Worm (Caenorhabditis elegans) whole organism, L1 larva: ENCODE data around the gene F21H7.5.

Experiments
- F16B12.6 ChIP-seq: fragments of 150-350 bp; optimal IDR thresholded peaks from 2 replicates; lab custom pipeline; 2014; ENCODE audit warnings: missing biosample characterization, missing genetic modification characterization
- ceh-82 ChIP-seq, 3 experiments: fragments of 150-350 bp in 1 of 3; sonication (generic microtip) in 2 of 3; optimal IDR thresholded peaks; 2 replicates each; lab custom pipeline; 2014 to 2017; ENCODE audit warnings: missing biosample characterization in 3 of 3, missing genetic modification characterization in 3 of 3
- dpl-1 ChIP-seq, 3 experiments: fragments of 150-350 bp in 2 of 3; sonication (generic microtip) in 1 of 3; optimal IDR thresholded peaks; 2 replicates each; lab custom pipeline; 2014 to 2017; ENCODE audit warnings: missing biosample characterization in 3 of 3, missing genetic modification characterization in 3 of 3, missing genetic modification reagents in 3 of 3
- elt-2 ChIP-seq: sonication (generic microtip); optimal IDR thresholded peaks from 2 replicates; lab custom pipeline; 2016; ENCODE audit warnings: missing genetic modification characterization, mild to moderate bottlenecking, inconsistent platforms, missing compliant biosample characterization, missing genetic modification reagents
- fos-1 ChIP-seq: fragments of 150-350 bp; optimal IDR thresholded peaks from 2 replicates; lab custom pipeline; 2014; ENCODE audit warnings: missing biosample characterization, missing genetic modification characterization
- lin-15B ChIP-seq: fragments of 150-350 bp; sonication (generic microtip); optimal IDR thresholded peaks from 3 replicates; lab custom pipeline; 2014; ENCODE audit warnings: missing biosample characterization, missing genetic modification characterization
- nhr-77 ChIP-seq: fragments of 150-350 bp; optimal IDR thresholded peaks from 2 replicates; lab custom pipeline; 2014; ENCODE audit warnings: missing biosample characterization, missing genetic modification characterization
- nhr-90 ChIP-seq: sonication (generic microtip); optimal IDR thresholded peaks from 2 replicates; lab custom pipeline; 2016; ENCODE audit warnings: mild to moderate bottlenecking, missing genetic modification characterization, missing compliant biosample characterization; ENCODE audit not compliant: poor library complexity
- skn-1 ChIP-seq: fragments of 150-350 bp; optimal IDR thresholded peaks from 2 replicates; lab custom pipeline; 2014; ENCODE audit warnings: missing biosample characterization, missing genetic modification characterization
- snpc-4 ChIP-seq: fragments of 150-350 bp; optimal IDR thresholded peaks from 2 replicates; lab custom pipeline; 2014; ENCODE audit warnings: missing biosample characterization, missing genetic modification characterization
- tbx-2 ChIP-seq: sonication (generic microtip); optimal IDR thresholded peaks from 2 replicates; lab custom pipeline; 2016; ENCODE audit warnings: missing genetic modification characterization, missing compliant biosample characterization
- unc-130 ChIP-seq: fragments of 150-350 bp; optimal IDR thresholded peaks from 2 replicates; lab custom pipeline; 2017; ENCODE audit warnings: missing biosample characterization, missing genetic modification characterization, inconsistent platforms

DNA sequence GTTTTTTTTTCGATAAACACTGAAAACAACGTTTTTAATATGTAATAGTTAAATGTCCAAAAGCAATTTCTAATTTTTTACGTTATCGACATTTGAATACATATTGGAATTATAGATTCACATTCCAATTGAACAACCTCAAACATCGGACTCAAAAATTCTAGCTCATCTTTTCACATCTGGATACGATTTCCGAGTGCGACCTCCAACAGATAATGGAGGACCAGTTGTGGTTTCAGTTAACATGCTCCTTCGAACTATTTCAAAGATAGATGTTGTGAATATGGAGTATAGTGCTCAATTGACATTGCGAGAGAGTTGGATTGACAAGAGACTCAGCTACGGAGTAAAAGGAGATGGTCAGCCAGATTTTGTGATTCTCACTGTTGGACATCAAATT, 17.3 kb upstream of the F21H7.5 start:
- no peak for TF ChIP-seq unc-130 (tag; lab: Kevin White, UChicago)
- no peak for TF ChIP-seq F16B12.6 (tag; lab: Kevin White, UChicago)
- no peak for TF ChIP-seq lin-15B
- no peak for TF ChIP-seq tbx-2 (tag; lab: Kevin White, UChicago)
- TF ChIP-seq snpc-4 (tag; lab: Kevin White, UChicago), result no peak
- TF ChIP-seq elt-2 (tag; lab: Kevin White, UChicago), result no peak
- TF ChIP-seq dpl-1 (GFP tag; optimal IDR thresholded peaks at IDR 0.05; lab: Kevin White, UChicago), result no peak
- no peak for TF ChIP-seq skn-1 (tag; lab: Kevin White, UChicago)
- no peak for TF ChIP-seq nhr-77 (tag; lab: Kevin White, UChicago)
- TF ChIP-seq nhr-90 (tag; lab: Kevin White, UChicago), result no peak
- TF ChIP-seq ceh-82 (tag; optimal IDR thresholded peaks at IDR 0.05; lab: Kevin White, UChicago), result no peak
- no peak for TF ChIP-seq fos-1 (tag; lab: Kevin White, UChicago)
